Worm (Caenorhabditis elegans) whole organism, L4 larva: ENCODE measurements around the gene btbd-10.

Experiments
- F10B5.3 ChIP-seq: sonication (generic microtip); optimal IDR thresholded peaks from 2 replicates; lab custom pipeline; 2016; ENCODE audit warnings: mild to moderate bottlenecking, missing genetic modification characterization, missing compliant biosample characterization
- F26F4.8 ChIP-seq: fragments of 200-800 bp; sonication (Bioruptor generic); conservative IDR thresholded peaks from 2 replicates; pipeline ENCODE4 v1.3.6; 2022; ENCODE audit warnings: missing genetic modification characterization, missing compliant biosample characterization
- R02D3.7 ChIP-seq: fragments of 150-350 bp; sonication (generic microtip); optimal IDR thresholded peaks from 3 replicates; lab custom pipeline; 2014; ENCODE audit warnings: missing biosample characterization, missing genetic modification characterization
- T20F7.1 ChIP-seq: fragments of 200-800 bp; sonication (Bioruptor generic); optimal IDR thresholded peaks from 2 replicates; lab custom pipeline; 2018; ENCODE audit warnings: mild to moderate bottlenecking, missing genetic modification characterization, missing compliant biosample characterization
- Y105C5A.15 ChIP-seq: fragments of 200-800 bp; sonication (Bioruptor generic); IDR thresholded peaks from 2 replicates; pipeline ENCODE4 v1.3.6; 2022; ENCODE audit warnings: missing genetic modification characterization, missing compliant biosample characterization
- Y75B8A.6 ChIP-seq: fragments of 200-800 bp; sonication (Bioruptor generic); IDR thresholded peaks from 2 replicates; pipeline ENCODE4 v1.3.6; 2022; ENCODE audit warnings: missing genetic modification reagents, missing genetic modification characterization, missing compliant biosample characterization
- ZK337.2 ChIP-seq: fragments of 200-800 bp; sonication (Bioruptor generic); IDR thresholded peaks from 2 replicates; pipeline ENCODE4 v1.3.6; 2022; ENCODE audit warnings: missing genetic modification reagents, missing genetic modification characterization, missing compliant biosample characterization
- aha-1 ChIP-seq: fragments of 150-350 bp; peaks from one replicate; lab custom pipeline; 2014; ENCODE audit warnings: missing biosample characterization, missing genetic modification characterization
- ceh-28 ChIP-seq: fragments of 150-350 bp; optimal IDR thresholded peaks from 2 replicates; lab custom pipeline; 2014; ENCODE audit warnings: missing biosample characterization, missing genetic modification reagents, missing genetic modification characterization
- ceh-32 ChIP-seq: sonication (generic microtip); optimal IDR thresholded peaks from 2 replicates; lab custom pipeline; 2016; ENCODE audit warnings: mild to moderate bottlenecking, missing genetic modification characterization, missing compliant biosample characterization; ENCODE audit not compliant: poor library complexity
- ceh-82 ChIP-seq: sonication (generic microtip); optimal IDR thresholded peaks from 2 replicates; lab custom pipeline; 2017; ENCODE audit warnings: missing biosample characterization, missing genetic modification characterization
- ces-1 ChIP-seq: fragments of 150-350 bp; sonication (generic microtip); optimal IDR thresholded peaks from 4 replicates; lab custom pipeline; 2014; ENCODE audit warnings: missing biosample characterization, missing genetic modification reagents, missing genetic modification characterization
- ctbp-1 ChIP-seq: fragments of 200-800 bp; sonication (Bioruptor generic); IDR thresholded peaks from 2 replicates; pipeline ENCODE4 v1.3.6; 2022; ENCODE audit warnings: missing genetic modification reagents, missing genetic modification characterization, missing compliant biosample characterization
- daf-16 ChIP-seq, 3 experiments: sonication (generic microtip); optimal IDR thresholded peaks; 2 replicates each; lab custom pipeline; 2016 to 2017; ENCODE audit warnings: missing genetic modification characterization in 3 of 3, missing genetic modification reagents in 3 of 3, mild to moderate bottlenecking in 2 of 3, missing compliant biosample characterization in 2 of 3, missing biosample characterization in 1 of 3, moderate library complexity in 1 of 3
- dmd-6 ChIP-seq: fragments of 200-800 bp; sonication (Bioruptor generic); IDR thresholded peaks from 2 replicates; pipeline ENCODE4 v1.3.6; 2022; ENCODE audit warnings: missing genetic modification reagents, missing genetic modification characterization, missing compliant biosample characterization
- dmd-9 ChIP-seq: fragments of 200-800 bp; sonication (Bioruptor generic); IDR thresholded peaks from 2 replicates; pipeline ENCODE4 v1.3.6; 2022; ENCODE audit warnings: missing genetic modification reagents, missing genetic modification characterization, missing compliant biosample characterization
- dpl-1 ChIP-seq: fragments of 150-350 bp; optimal IDR thresholded peaks from 2 replicates; lab custom pipeline; 2014; ENCODE audit warnings: missing biosample characterization, missing genetic modification reagents, missing genetic modification characterization
- dve-1 ChIP-seq: sonication (generic microtip); optimal IDR thresholded peaks from 2 replicates; lab custom pipeline; 2017; ENCODE audit warnings: antibody characterized with exemption, mild to moderate bottlenecking, missing genetic modification characterization, missing compliant biosample characterization; ENCODE audit not compliant: insufficient read depth
- egl-27 ChIP-seq: sonication (generic microtip); optimal IDR thresholded peaks from 3 replicates; lab custom pipeline; 2017; ENCODE audit warnings: missing biosample characterization, missing genetic modification reagents, missing genetic modification characterization
- fos-1 ChIP-seq: fragments of 150-350 bp; optimal IDR thresholded peaks from 2 replicates; lab custom pipeline; 2014; ENCODE audit warnings: missing biosample characterization, missing genetic modification characterization
- gei-8 ChIP-seq: fragments of 200-800 bp; sonication (Bioruptor generic); optimal IDR thresholded peaks from 2 replicates; lab custom pipeline; 2018; ENCODE audit warnings: mild to moderate bottlenecking, missing genetic modification characterization, missing compliant biosample characterization
- hif-1 ChIP-seq, 2 experiments: sonication (generic microtip); optimal IDR thresholded peaks; 2 replicates each; lab custom pipeline; 2016 to 2017; ENCODE audit warnings: missing compliant biosample characterization in 2 of 2, missing genetic modification characterization in 2 of 2, missing genetic modification reagents in 2 of 2, missing genotype in 2 of 2, mild to moderate bottlenecking in 1 of 2
- hlh-11 ChIP-seq: fragments of 200-800 bp; sonication (Bioruptor generic); optimal IDR thresholded peaks from 2 replicates; lab custom pipeline; 2018; ENCODE audit warnings: mild to moderate bottlenecking, missing genetic modification characterization, missing compliant biosample characterization
- hlh-30 ChIP-seq: sonication (generic microtip); optimal IDR thresholded peaks from 2 replicates; lab custom pipeline; 2017; ENCODE audit warnings: antibody characterized with exemption, mild to moderate bottlenecking, missing genetic modification characterization, missing compliant biosample characterization; ENCODE audit not compliant: insufficient read depth
- jun-1 ChIP-seq: fragments of 150-350 bp; optimal IDR thresholded peaks from 2 replicates; lab custom pipeline; 2014; ENCODE audit warnings: missing biosample characterization, missing genetic modification reagents, missing genetic modification characterization
- lim-7 ChIP-seq: fragments of 200-800 bp; sonication (Bioruptor generic); IDR thresholded peaks from 2 replicates; pipeline ENCODE4 v1.3.6; 2022; ENCODE audit warnings: missing genetic modification characterization, missing compliant biosample characterization
- lin-1 ChIP-seq: fragments of 200-800 bp; sonication (Bioruptor generic); IDR thresholded peaks from 2 replicates; pipeline ENCODE4 v1.3.6; 2022; ENCODE audit warnings: missing genetic modification reagents, missing genetic modification characterization, missing compliant biosample characterization
- lin-29 ChIP-seq: fragments of 200-800 bp; sonication (Bioruptor generic); IDR thresholded peaks from 2 replicates; pipeline ENCODE4 v1.3.6; 2022; ENCODE audit warnings: missing genetic modification reagents, missing genetic modification characterization, missing compliant biosample characterization
- lin-38 ChIP-seq: fragments of 200-800 bp; sonication (Bioruptor generic); IDR thresholded peaks from 2 replicates; pipeline ENCODE4 v1.3.6; 2022; ENCODE audit warnings: missing genetic modification reagents, missing genetic modification characterization, missing compliant biosample characterization
- lir-3 ChIP-seq: sonication (generic microtip); optimal IDR thresholded peaks from 2 replicates; lab custom pipeline; 2016; ENCODE audit warnings: mild to moderate bottlenecking, missing genetic modification characterization, missing compliant biosample characterization
- lsy-2 ChIP-seq, 2 experiments: fragments of 150-350 bp in 1 of 2; sonication (generic microtip) in 1 of 2; optimal IDR thresholded peaks; 2 replicates each; lab custom pipeline; 2014 to 2017; ENCODE audit warnings: missing biosample characterization in 2 of 2, missing genetic modification characterization in 2 of 2
- madf-5 ChIP-seq, 2 experiments: fragments of 200-800 bp; sonication (Bioruptor generic); IDR thresholded peaks; 2 replicates each; pipeline ENCODE4 v1.3.6; 2022; ENCODE audit warnings: missing compliant biosample characterization in 2 of 2, missing genetic modification characterization in 2 of 2
- madf-9 ChIP-seq: fragments of 200-800 bp; sonication (Bioruptor generic); conservative IDR thresholded peaks from 2 replicates; pipeline ENCODE4 v1.3.6; 2022; ENCODE audit warnings: missing genetic modification reagents, missing genetic modification characterization, missing compliant biosample characterization
- mdt-29 ChIP-seq: fragments of 200-800 bp; sonication (Bioruptor generic); IDR thresholded peaks from 2 replicates; pipeline ENCODE4 v1.3.6; 2022; ENCODE audit warnings: missing genetic modification reagents, missing genetic modification characterization, missing compliant biosample characterization
- nhr-102 ChIP-seq: sonication (generic microtip); optimal IDR thresholded peaks from 2 replicates; lab custom pipeline; 2016; ENCODE audit warnings: mild to moderate bottlenecking, missing genetic modification characterization, moderate library complexity, missing compliant biosample characterization
- nhr-11 ChIP-seq: fragments of 150-350 bp; optimal IDR thresholded peaks from 2 replicates; lab custom pipeline; 2014; ENCODE audit warnings: missing biosample characterization, missing genetic modification characterization
- nhr-25 ChIP-seq: sonication (generic microtip); optimal IDR thresholded peaks from 2 replicates; lab custom pipeline; 2017; ENCODE audit warnings: missing genetic modification characterization, mild to moderate bottlenecking, missing compliant biosample characterization, antibody characterized with exemption, moderate library complexity, borderline replicate concordance; ENCODE audit not compliant: insufficient read depth
- nhr-28 ChIP-seq: fragments of 150-350 bp; optimal IDR thresholded peaks from 2 replicates; lab custom pipeline; 2014; ENCODE audit warnings: missing biosample characterization, missing genetic modification characterization
- nhr-77 ChIP-seq: fragments of 150-350 bp; optimal IDR thresholded peaks from 2 replicates; lab custom pipeline; 2014; ENCODE audit warnings: missing biosample characterization, missing genetic modification characterization
- pha-4 ChIP-seq, 2 experiments: fragments of 150-350 bp in 1 of 2; fragments of 200-800 bp in 1 of 2; sonication (Bioruptor generic) in 1 of 2; IDR thresholded peaks in 1 of 2; optimal IDR thresholded peaks in 1 of 2; 2 replicates each; pipeline versions ENCODE4 v1.3.6 to Lab custom; 2014 to 2022; ENCODE audit warnings: missing genetic modification characterization in 2 of 2, missing genetic modification reagents in 2 of 2, missing biosample characterization in 1 of 2, missing compliant biosample characterization in 1 of 2
- php-3 ChIP-seq: fragments of 200-800 bp; sonication (Bioruptor generic); IDR thresholded peaks from 2 replicates; pipeline ENCODE4 v1.3.6; 2022; ENCODE audit warnings: missing genetic modification reagents, missing genetic modification characterization, missing compliant biosample characterization
- pqm-1 ChIP-seq: sonication (generic microtip); optimal IDR thresholded peaks from 2 replicates; lab custom pipeline; 2017; ENCODE audit warnings: missing biosample characterization, missing genetic modification characterization
- tag-97 ChIP-seq: fragments of 200-800 bp; sonication (Bioruptor generic); IDR thresholded peaks from 2 replicates; pipeline ENCODE4 v1.3.6; 2022; ENCODE audit warnings: missing genetic modification characterization, missing compliant biosample characterization
- tra-1 ChIP-seq: fragments of 200-800 bp; sonication (Bioruptor generic); IDR thresholded peaks from 2 replicates; pipeline ENCODE4 v1.3.6; 2022; ENCODE audit warnings: missing genetic modification reagents, missing genetic modification characterization, missing compliant biosample characterization
- unc-130 ChIP-seq: sonication (generic microtip); optimal IDR thresholded peaks from 2 replicates; lab custom pipeline; 2016; ENCODE audit warnings: missing genetic modification reagents, missing genetic modification characterization, missing compliant biosample characterization
- unc-39 ChIP-seq: sonication (generic microtip); optimal IDR thresholded peaks from 2 replicates; lab custom pipeline; 2017; ENCODE audit warnings: missing biosample characterization, missing genetic modification characterization
- zag-1 ChIP-seq: fragments of 150-350 bp; optimal IDR thresholded peaks from 2 replicates; lab custom pipeline; 2014; ENCODE audit warnings: missing biosample characterization, missing genetic modification characterization
- zfp-3 ChIP-seq: fragments of 200-800 bp; sonication (Bioruptor generic); conservative IDR thresholded peaks from 2 replicates; pipeline ENCODE4 v1.3.6; 2022; ENCODE audit warnings: missing genetic modification reagents, missing genetic modification characterization, missing compliant biosample characterization

btbd-10 gene

ce11 chrII:4904778-4905177 is at the start of gene btbd-10:
Gene btbd-10, plus strand, starts transcription at chrII:4905008.
- no peak for TF ChIP-seq mdt-29 (GFP tag; lab: Robert Waterston, UW)
- no peak for TF ChIP-seq Y105C5A.15
- TF ChIP-seq ceh-28 (tag; lab: Kevin White, UChicago) = no peak
- TF ChIP-seq madf-5 (GFP tag; IDR thresholded peaks at IDR 0.05; lab: Robert Waterston, UW) = no peak
- TF ChIP-seq hif-1 (tag; optimal IDR thresholded peaks at IDR 0.05; lab: Kevin White, UChicago) = no peak
- no peak for TF ChIP-seq nhr-102 (tag; lab: Kevin White, UChicago)
- peak; percentile 28; the same call in 1 of the 2 replicates for TF ChIP-seq dmd-6 (GFP tag; lab: Robert Waterston, UW)
- TF ChIP-seq tra-1 (GFP tag; lab: Robert Waterston, UW) = no peak
- no peak for TF ChIP-seq Y75B8A.6 (GFP tag; lab: Robert Waterston, UW)
- TF ChIP-seq nhr-11 (tag; lab: Kevin White, UChicago) = no peak
- TF ChIP-seq aha-1 (tag; lab: Kevin White, UChicago) = peak; percentile 44
- TF ChIP-seq madf-9 (GFP tag; lab: Robert Waterston, UW) = no peak
- TF ChIP-seq lir-3 (tag; lab: Kevin White, UChicago) = no peak
- TF ChIP-seq F10B5.3 (tag; lab: Kevin White, UChicago) = no peak
- TF ChIP-seq lin-1 = 0 out of 2 replicates have a peak, but pooled peaks have one; percentile 14
- TF ChIP-seq nhr-77 (tag; lab: Kevin White, UChicago) = no peak
- no peak for TF ChIP-seq gei-8 (GFP tag; lab: Kevin White, UChicago)
- TF ChIP-seq lin-38 (GFP tag; lab: Robert Waterston, UW) = no peak
- TF ChIP-seq php-3 (GFP tag; lab: Robert Waterston, UW) = peak; percentile 81
- TF ChIP-seq ctbp-1 (GFP tag; lab: Robert Waterston, UW) = no peak
- TF ChIP-seq pha-4 (GFP tag; IDR thresholded peaks at IDR 0.05; lab: Robert Waterston, UW) = no peak
- TF ChIP-seq pha-4 (tag; optimal IDR thresholded peaks at IDR 0.05; lab: Kevin White, UChicago) = no peak
- no peak for TF ChIP-seq F26F4.8 (GFP tag; lab: Robert Waterston, UW)
- no peak for TF ChIP-seq R02D3.7 (tag; lab: Kevin White, UChicago)
- no peak for TF ChIP-seq lin-29 (GFP tag; lab: Robert Waterston, UW)
- TF ChIP-seq pqm-1 (tag; lab: Kevin White, UChicago) = peak; percentile 28
- no peak for TF ChIP-seq daf-16 (GFP tag; optimal IDR thresholded peaks at IDR 0.05; lab: Kevin White, UChicago)
- TF ChIP-seq daf-16 (tag; optimal IDR thresholded peaks at IDR 0.05; lab: Kevin White, UChicago) = peak; percentile 62
- no peak for TF ChIP-seq dmd-9
- TF ChIP-seq ceh-32 (tag; lab: Kevin White, UChicago) = no peak
- no peak for TF ChIP-seq fos-1 (tag; lab: Kevin White, UChicago)
- no peak for TF ChIP-seq hlh-30 (tag; lab: Kevin White, UChicago)
- TF ChIP-seq nhr-25 (tag; lab: Kevin White, UChicago) = no peak
- no peak for TF ChIP-seq ZK337.2
- peak; percentile 5 for TF ChIP-seq hlh-11 (tag; lab: Kevin White, UChicago)
- TF ChIP-seq dve-1 = peak; percentile 5
- peak; percentile 38 for TF ChIP-seq nhr-28 (tag; lab: Kevin White, UChicago)
- TF ChIP-seq zag-1 (tag; lab: Kevin White, UChicago) = no peak
- no peak for TF ChIP-seq egl-27

- TF ChIP-seq ces-1 (GFP tag; lab: Kevin White, UChicago) = peak; percentile 48
- TF ChIP-seq F10B5.3 (tag; lab: Kevin White, UChicago) = no peak
- TF ChIP-seq hlh-30 (tag; lab: Kevin White, UChicago) = no peak
- no peak for TF ChIP-seq jun-1 (tag; lab: Kevin White, UChicago)
- TF ChIP-seq unc-130 (GFP tag; lab: Kevin White, UChicago) = no peak
- peak; percentile 13 for TF ChIP-seq dpl-1 (GFP tag; lab: Kevin White, UChicago)
- TF ChIP-seq T20F7.1 (GFP tag; lab: Kevin White, UChicago) = no peak
- TF ChIP-seq ceh-28 (tag; lab: Kevin White, UChicago) = no peak
- no peak for TF ChIP-seq lsy-2 (tag; optimal IDR thresholded peaks at IDR 0.05; lab: Kevin White, UChicago)
- no peak for TF ChIP-seq lim-7 (GFP tag; lab: Robert Waterston, UW)
- TF ChIP-seq zfp-3 (GFP tag; lab: Robert Waterston, UW) = no peak
- no peak for TF ChIP-seq madf-5 (GFP tag; IDR thresholded peaks at IDR 0.05; lab: Robert Waterston, UW)
- no peak for TF ChIP-seq daf-16 (GFP tag; optimal IDR thresholded peaks at IDR 0.05; lab: Kevin White, UChicago)
- TF ChIP-seq daf-16 (tag; optimal IDR thresholded peaks at IDR 0.05; lab: Kevin White, UChicago) = no peak
- no peak for TF ChIP-seq ceh-82 (tag; lab: Kevin White, UChicago)
- TF ChIP-seq tag-97 (GFP tag; lab: Robert Waterston, UW) = 0 out of 2 replicates have a peak, but pooled peaks have one; percentile 75
- no peak for TF ChIP-seq hif-1 (tag; optimal IDR thresholded peaks at IDR 0.05; lab: Kevin White, UChicago)
- peak; percentile 90 for TF ChIP-seq aha-1 (tag; lab: Kevin White, UChicago)
- TF ChIP-seq unc-39 (tag; lab: Kevin White, UChicago) = no peak
- no peak for TF ChIP-seq madf-9 (GFP tag; lab: Robert Waterston, UW)
Observed at ce11 chrII:4855489-4855888, 49.3 kb upstream of the btbd-10 start.
